Worm (Caenorhabditis elegans): ENCODE measurements around the gene hut-1.

ce11 chrIII:12686457-12687250 is 24.7 kb upstream of the hut-1 start:
- TF ChIP-seq hlh-1 (tag; optimal IDR thresholded peaks at IDR 0.05) (no peak), mab-5 (tag; optimal IDR thresholded peaks at IDR 0.05) (no peak), sptf-1 (tag; optimal IDR thresholded peaks at IDR 0.05) (no peak), unc-39 (tag; optimal IDR thresholded peaks at IDR 0.05) (no peak), snpc-4 (tag; optimal IDR thresholded peaks at IDR 0.05) (no peak)
